Fruit fly (Drosophila melanogaster) S2 (cell line): ENCODE data around the gene CG32647.

ENCODE experiments used
- CG8478 ChIP-seq: fragments of >200 bp; optimal IDR thresholded peaks from 2 replicates; lab custom pipeline; 2018
- CTCF ChIP-seq, 2 experiments: fragments of >200 bp; optimal IDR thresholded peaks; 2 replicates each; lab custom pipeline; 2018

DNA sequence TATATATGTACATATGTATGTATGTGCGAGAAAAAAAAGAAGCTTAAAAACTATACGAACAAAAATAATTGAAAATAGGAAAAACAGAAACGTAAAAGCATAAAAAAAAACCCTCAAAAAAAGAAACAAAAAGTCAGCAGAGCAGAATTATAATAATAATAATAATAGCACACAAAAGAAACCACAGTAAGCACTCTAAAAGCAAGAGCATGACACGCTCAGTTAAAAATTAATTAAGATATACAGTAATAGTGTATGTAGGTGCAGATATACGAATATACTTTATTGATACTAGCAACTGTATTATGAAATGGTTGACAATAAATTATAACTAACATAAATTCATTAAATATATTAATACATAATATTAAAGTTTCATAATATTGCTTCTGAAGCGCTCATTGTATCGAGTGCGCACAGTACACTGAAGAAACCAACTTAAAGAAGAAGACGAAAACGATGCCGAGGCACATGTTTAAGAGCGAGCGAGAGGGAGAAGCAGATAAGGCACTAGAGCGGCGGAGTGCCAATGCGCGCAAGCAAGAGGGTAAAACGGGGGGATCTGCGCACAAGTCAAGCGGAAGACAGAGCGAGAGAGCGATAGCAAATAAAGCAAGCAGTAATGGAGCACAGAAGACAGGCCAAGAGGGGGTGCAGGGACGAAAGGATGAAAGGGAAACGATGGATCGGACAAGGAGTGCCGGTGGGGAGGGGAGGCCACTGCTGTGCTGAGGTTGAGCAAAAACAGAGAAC, 49.9 kb downstream of the CG32647 start:
- TF ChIP-seq CG8478 (lab: Kevin White, UChicago) = peak; percentile 69
- peak in 1 of 2 experiments; percentile 32 for TF ChIP-seq CTCF (optimal IDR thresholded peaks at IDR 0.05; lab: Kevin White, UChicago)
